Worm (Caenorhabditis elegans): Measurements from ENCODE around the gene hrg-10.

- TF ChIP-seq nhr-28 (tag; optimal IDR thresholded peaks at IDR 0.05) = no peak
- no peak for TF ChIP-seq skn-1 (tag; optimal IDR thresholded peaks at IDR 0.05)
- no peak for TF ChIP-seq snpc-4 (tag; optimal IDR thresholded peaks at IDR 0.05)
- no peak for TF ChIP-seq ZK546.5 (tag; optimal IDR thresholded peaks at IDR 0.05)
- TF ChIP-seq egl-27 (tag; optimal IDR thresholded peaks at IDR 0.05) = no peak
- no peak for TF ChIP-seq nhr-76 (tag; optimal IDR thresholded peaks at IDR 0.05)
- no peak for TF ChIP-seq ceh-28 (tag; optimal IDR thresholded peaks at IDR 0.05)
- TF ChIP-seq R02D3.7 (tag; optimal IDR thresholded peaks at IDR 0.05) = no peak
- no peak for TF ChIP-seq fos-1 (tag; optimal IDR thresholded peaks at IDR 0.05)
- no peak for TF ChIP-seq nhr-11 (tag; optimal IDR thresholded peaks at IDR 0.05)
- no peak for TF ChIP-seq zag-1 (tag; optimal IDR thresholded peaks at IDR 0.05)
- no peak for TF ChIP-seq aly-2 (tag; optimal IDR thresholded peaks at IDR 0.05)
- no peak for TF ChIP-seq elt-3 (tag; optimal IDR thresholded peaks at IDR 0.05)
Measured at ce11 chrV:18931279-18931678, 25.8 kb downstream of the hrg-10 start, which contains the start of gene ptr-22.

Measured in whole organism, L3 larva.